Worm (Caenorhabditis elegans) whole organism, L2 larva: Measurements from ENCODE around the gene srg-48.

ENCODE experiments used
- C34F6.9 ChIP-seq: fragments of 150-350 bp; optimal IDR thresholded peaks from 2 replicates; lab custom pipeline; 2014; ENCODE audit warnings: missing biosample characterization, missing genetic modification characterization
- F13H6.1 ChIP-seq: sonication (generic microtip); optimal IDR thresholded peaks from 2 replicates; lab custom pipeline; 2016; ENCODE audit warnings: missing genetic modification characterization, missing compliant biosample characterization
- R02D3.7 ChIP-seq: fragments of 150-350 bp; optimal IDR thresholded peaks from 2 replicates; lab custom pipeline; 2014; ENCODE audit warnings: missing biosample characterization, missing genetic modification characterization
- Y55F3AM.14 ChIP-seq: fragments of 200-800 bp; sonication (Bioruptor generic); optimal IDR thresholded peaks from 2 replicates; lab custom pipeline; 2018; ENCODE audit warnings: mild to moderate bottlenecking, missing genetic modification characterization, missing compliant biosample characterization
- ZK546.5 ChIP-seq: sonication (generic microtip); optimal IDR thresholded peaks from 2 replicates; lab custom pipeline; 2017; ENCODE audit warnings: missing biosample characterization, missing genetic modification characterization
- alr-1 ChIP-seq: fragments of 150-350 bp; optimal IDR thresholded peaks from 2 replicates; lab custom pipeline; 2014; ENCODE audit warnings: missing biosample characterization, missing genetic modification characterization
- aly-2 ChIP-seq: fragments of 150-350 bp; optimal IDR thresholded peaks from 2 replicates; lab custom pipeline; 2014; ENCODE audit warnings: missing biosample characterization, missing genetic modification characterization
- ama-1 ChIP-seq: fragments of 150-350 bp; optimal IDR thresholded peaks from 2 replicates; lab custom pipeline; 2018; ENCODE audit warnings: inconsistent platforms
- blmp-1 ChIP-seq: sonication (generic microtip); optimal IDR thresholded peaks from 2 replicates; lab custom pipeline; 2017; ENCODE audit warnings: missing genetic modification characterization, mild to moderate bottlenecking, missing compliant biosample characterization, antibody characterized with exemption, moderate library complexity; ENCODE audit not compliant: insufficient read depth
- ceh-16 ChIP-seq: fragments of 150-350 bp; optimal IDR thresholded peaks from 2 replicates; lab custom pipeline; 2014; ENCODE audit warnings: missing biosample characterization, missing genetic modification characterization
- ceh-82 ChIP-seq: fragments of 150-350 bp; optimal IDR thresholded peaks from 2 replicates; lab custom pipeline; 2014; ENCODE audit warnings: missing biosample characterization, missing genetic modification characterization
- crh-2 ChIP-seq: sonication (generic microtip); optimal IDR thresholded peaks from 2 replicates; lab custom pipeline; 2017; ENCODE audit warnings: missing biosample characterization, missing genetic modification characterization
- dmd-4 ChIP-seq: sonication (generic microtip); optimal IDR thresholded peaks from 2 replicates; lab custom pipeline; 2017; ENCODE audit warnings: missing biosample characterization, missing genetic modification characterization
- egl-27 ChIP-seq: sonication (generic microtip); optimal IDR thresholded peaks from 3 replicates; lab custom pipeline; 2017; ENCODE audit warnings: missing biosample characterization, missing genetic modification reagents, missing genetic modification characterization
- elt-1 ChIP-seq: fragments of 150-350 bp; optimal IDR thresholded peaks from 2 replicates; lab custom pipeline; 2014; ENCODE audit warnings: missing biosample characterization, missing genetic modification characterization
- elt-3 ChIP-seq: sonication (generic microtip); optimal IDR thresholded peaks from 2 replicates; lab custom pipeline; 2017; ENCODE audit warnings: missing biosample characterization, missing genetic modification characterization
- fos-1 ChIP-seq: fragments of 150-350 bp; optimal IDR thresholded peaks from 2 replicates; lab custom pipeline; 2014; ENCODE audit warnings: missing biosample characterization, missing genetic modification characterization
- gmeb-1 ChIP-seq: fragments of 150-350 bp; optimal IDR thresholded peaks from 2 replicates; lab custom pipeline; 2014; ENCODE audit warnings: missing biosample characterization, missing genetic modification characterization
- lin-11 ChIP-seq: fragments of 150-350 bp; sonication (generic microtip); optimal IDR thresholded peaks from 2 replicates; lab custom pipeline; 2014; ENCODE audit warnings: missing biosample characterization, missing genetic modification characterization, inconsistent platforms, mixed read lengths
- lin-13 ChIP-seq: fragments of 150-350 bp; optimal IDR thresholded peaks from 2 replicates; lab custom pipeline; 2014; ENCODE audit warnings: missing biosample characterization, missing genetic modification reagents, missing genetic modification characterization
- lin-39 ChIP-seq: fragments of 150-350 bp; optimal IDR thresholded peaks from 2 replicates; lab custom pipeline; 2014; ENCODE audit warnings: missing biosample characterization, missing genetic modification reagents, missing genetic modification characterization
- lsy-2 ChIP-seq, 2 experiments: fragments of 150-350 bp in 1 of 2; sonication (generic microtip) in 1 of 2; optimal IDR thresholded peaks; 2 replicates each; lab custom pipeline; 2014 to 2017; ENCODE audit warnings: missing biosample characterization in 2 of 2, missing genetic modification characterization in 2 of 2
- mab-5 ChIP-seq: fragments of 150-350 bp; optimal IDR thresholded peaks from 2 replicates; lab custom pipeline; 2014; ENCODE audit warnings: missing biosample characterization, missing genetic modification characterization
- mbf-1 ChIP-seq: sonication (generic microtip); optimal IDR thresholded peaks from 2 replicates; lab custom pipeline; 2017; ENCODE audit warnings: missing biosample characterization, missing genetic modification characterization
- mdl-1 ChIP-seq, 2 experiments: fragments of 150-350 bp in 1 of 2; sonication (generic microtip) in 1 of 2; optimal IDR thresholded peaks; 2 replicates each; lab custom pipeline; 2017; ENCODE audit warnings: missing biosample characterization in 2 of 2, missing genetic modification characterization in 2 of 2
- nhr-10 ChIP-seq: sonication (generic microtip); optimal IDR thresholded peaks from 2 replicates; lab custom pipeline; 2017; ENCODE audit warnings: missing biosample characterization, missing genetic modification characterization
- nhr-11 ChIP-seq: fragments of 150-350 bp; optimal IDR thresholded peaks from 2 replicates; lab custom pipeline; 2014; ENCODE audit warnings: missing biosample characterization, missing genetic modification characterization
- nhr-12 ChIP-seq: fragments of 150-350 bp; optimal IDR thresholded peaks from 2 replicates; lab custom pipeline; 2014; ENCODE audit warnings: missing biosample characterization, missing genetic modification characterization
- nhr-129 ChIP-seq: fragments of 150-350 bp; optimal IDR thresholded peaks from 2 replicates; lab custom pipeline; 2014; ENCODE audit warnings: missing biosample characterization, missing genetic modification characterization
- nhr-21 ChIP-seq: fragments of 150-350 bp; optimal IDR thresholded peaks from 2 replicates; lab custom pipeline; 2014; ENCODE audit warnings: missing biosample characterization, missing genetic modification characterization
- nhr-23 ChIP-seq: fragments of 150-350 bp; optimal IDR thresholded peaks from 2 replicates; lab custom pipeline; 2014; ENCODE audit warnings: missing biosample characterization, missing genetic modification reagents, missing genetic modification characterization
- nhr-237 ChIP-seq: fragments of 150-350 bp; optimal IDR thresholded peaks from 2 replicates; lab custom pipeline; 2014; ENCODE audit warnings: missing biosample characterization, missing genetic modification characterization
- nhr-25 ChIP-seq: fragments of 150-350 bp; sonication (generic microtip); optimal IDR thresholded peaks from 3 replicates; lab custom pipeline; 2014; ENCODE audit warnings: missing biosample characterization, missing genetic modification characterization
- nhr-6 ChIP-seq: fragments of 150-350 bp; optimal IDR thresholded peaks from 2 replicates; lab custom pipeline; 2014; ENCODE audit warnings: missing biosample characterization, missing genetic modification characterization
- nhr-77 ChIP-seq: fragments of 150-350 bp; optimal IDR thresholded peaks from 2 replicates; lab custom pipeline; 2014; ENCODE audit warnings: missing biosample characterization, missing genetic modification characterization
- peb-1 ChIP-seq: fragments of 150-350 bp; optimal IDR thresholded peaks from 2 replicates; lab custom pipeline; 2014; ENCODE audit warnings: missing biosample characterization, missing genetic modification characterization
- sem-4 ChIP-seq: fragments of 150-350 bp; optimal IDR thresholded peaks from 2 replicates; lab custom pipeline; 2014; ENCODE audit warnings: missing biosample characterization, missing genetic modification reagents, missing genetic modification characterization
- skn-1 ChIP-seq: sonication (generic microtip); optimal IDR thresholded peaks from 2 replicates; lab custom pipeline; 2017; ENCODE audit warnings: missing biosample characterization, missing genetic modification characterization
- sma-3 ChIP-seq: sonication (generic microtip); optimal IDR thresholded peaks from 2 replicates; lab custom pipeline; 2016; ENCODE audit warnings: missing genetic modification reagents, missing genetic modification characterization, missing compliant biosample characterization
- sma-9 ChIP-seq, 2 experiments: fragments of 150-350 bp in 1 of 2; sonication (generic microtip) in 1 of 2; optimal IDR thresholded peaks; 2 replicates each; lab custom pipeline; 2014 to 2016; ENCODE audit warnings: missing genetic modification characterization in 2 of 2, mild to moderate bottlenecking in 1 of 2, missing biosample characterization in 1 of 2, missing compliant biosample characterization in 1 of 2, missing genetic modification reagents in 1 of 2, moderate library complexity in 1 of 2
- snpc-4 ChIP-seq: fragments of 150-350 bp; optimal IDR thresholded peaks from 2 replicates; lab custom pipeline; 2014; ENCODE audit warnings: missing biosample characterization, missing genetic modification characterization
- unc-39 ChIP-seq: fragments of 150-350 bp; optimal IDR thresholded peaks from 2 replicates; lab custom pipeline; 2014; ENCODE audit warnings: missing biosample characterization, missing genetic modification characterization
- unc-55 ChIP-seq: fragments of 150-350 bp; sonication (generic microtip); optimal IDR thresholded peaks from 3 replicates; lab custom pipeline; 2014; ENCODE audit warnings: missing biosample characterization, missing genetic modification reagents, missing genetic modification characterization
- unc-62 ChIP-seq: fragments of 150-350 bp; optimal IDR thresholded peaks from 2 replicates; lab custom pipeline; 2014; ENCODE audit warnings: missing biosample characterization, missing genetic modification reagents, missing genetic modification characterization
- zag-1 ChIP-seq: fragments of 150-350 bp; optimal IDR thresholded peaks from 2 replicates; lab custom pipeline; 2014; ENCODE audit warnings: missing biosample characterization, missing genetic modification characterization
- ztf-1 ChIP-seq: fragments of 200-800 bp; sonication (Bioruptor generic); conservative IDR thresholded peaks from 2 replicates; pipeline ENCODE4 v1.3.6; 2022; ENCODE audit warnings: missing genetic modification characterization, missing compliant biosample characterization
- ztf-11 ChIP-seq: sonication (generic microtip); optimal IDR thresholded peaks from 2 replicates; lab custom pipeline; 2017; ENCODE audit warnings: missing biosample characterization, missing genetic modification characterization
- ztf-4 ChIP-seq: fragments of 150-350 bp; optimal IDR thresholded peaks from 2 replicates; lab custom pipeline; 2014; ENCODE audit warnings: missing biosample characterization, missing genetic modification characterization

The srg-48 gene

DNA sequence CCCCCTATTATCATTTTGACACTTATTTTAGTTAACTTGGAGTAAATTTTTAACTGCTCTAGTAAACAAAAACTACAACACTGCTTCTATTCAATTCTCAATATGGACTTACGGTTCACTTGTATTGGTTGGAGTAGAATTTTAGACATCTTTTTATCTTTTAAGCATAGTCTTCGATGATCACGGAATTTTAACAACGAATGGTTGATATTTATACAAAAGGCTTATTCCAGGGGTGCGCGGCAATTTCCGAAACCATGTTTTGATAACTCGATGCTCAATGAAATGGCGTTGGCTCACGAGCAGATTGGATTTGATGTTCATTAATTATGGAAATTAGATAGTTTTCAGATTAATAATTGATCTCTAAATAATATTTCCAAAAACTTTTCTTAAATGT lies 28.8 kb upstream of the srg-48 start:
- TF ChIP-seq nhr-129 (tag; lab: Kevin White, UChicago): no peak
- no peak for TF ChIP-seq nhr-23 (tag; lab: Kevin White, UChicago)
- no peak for TF ChIP-seq peb-1 (tag; lab: Kevin White, UChicago)
- no peak for TF ChIP-seq lin-11 (tag; lab: Kevin White, UChicago)
- TF ChIP-seq zag-1 (tag; lab: Kevin White, UChicago): no peak
- no peak for TF ChIP-seq C34F6.9 (tag; lab: Kevin White, UChicago)
- no peak for TF ChIP-seq lin-39 (tag; lab: Kevin White, UChicago)
- TF ChIP-seq ZK546.5 (tag; lab: Kevin White, UChicago): no peak
- no peak for TF ChIP-seq mbf-1 (tag; lab: Kevin White, UChicago)
- TF ChIP-seq aly-2 (tag; lab: Kevin White, UChicago): no peak
- TF ChIP-seq, all 48 proteins: peak for 0

DNA sequence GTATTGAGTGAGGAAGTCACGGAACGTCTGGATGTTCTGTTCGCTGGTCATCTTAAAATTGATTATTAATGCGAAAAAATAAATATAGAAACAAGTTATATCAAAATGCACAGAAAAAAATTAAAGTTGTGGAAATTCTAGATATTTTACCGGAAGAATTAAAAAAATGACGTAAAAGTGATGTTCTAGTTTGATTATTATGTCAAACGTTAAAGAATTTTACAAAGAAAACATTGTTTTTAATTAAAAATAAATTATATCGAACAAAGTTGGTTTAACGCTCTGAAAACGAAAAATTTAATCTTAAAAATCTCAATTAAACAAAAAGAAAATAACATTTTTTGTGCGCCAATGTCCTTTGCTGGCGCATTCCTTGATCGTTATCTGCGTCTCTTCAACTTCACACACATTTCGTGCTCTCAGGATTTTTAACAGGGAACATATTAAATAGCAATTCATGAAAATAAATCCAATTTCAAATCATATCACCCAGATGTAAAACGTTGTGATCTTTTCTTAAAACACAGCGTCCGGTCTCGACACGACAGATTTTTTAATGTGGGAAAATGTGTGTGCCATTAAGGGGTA lies 27.6 kb upstream of the srg-48 start, which contains the start of gene tin-9.1:
TSS of gene tin-9.1 (minus strand) at position 51 of the 588 bp plus-strand sequence.
- TF ChIP-seq skn-1 (no peak), lin-13 (GFP tag; lab: Kevin White, UChicago) (peak; percentile 59), F13H6.1 (peak; percentile 66), nhr-6 (tag; lab: Kevin White, UChicago) (peak; percentile 53), elt-3 (tag; lab: Kevin White, UChicago) (no peak), nhr-21 (tag; lab: Kevin White, UChicago) (peak; percentile 53), unc-39 (tag; lab: Kevin White, UChicago) (no peak), sma-9 (GFP tag; optimal IDR thresholded peaks at IDR 0.05; lab: Kevin White, UChicago) (peak; percentile 89), sma-9 (tag; optimal IDR thresholded peaks at IDR 0.05; lab: Kevin White, UChicago) (no peak), nhr-25 (tag; lab: Kevin White, UChicago) (peak; percentile 69), lin-11 (tag; lab: Kevin White, UChicago) (no peak), sma-3 (GFP tag; lab: Kevin White, UChicago) (peak; percentile 57), snpc-4 (tag; lab: Kevin White, UChicago) (peak; percentile 68), nhr-77 (tag; lab: Kevin White, UChicago) (no peak), R02D3.7 (peak; percentile 15), ama-1 (lab: Kevin White, UChicago) (no peak), ztf-4 (tag; lab: Kevin White, UChicago) (peak; percentile 49), ceh-82 (no peak), peb-1 (tag; lab: Kevin White, UChicago) (no peak), mdl-1 (tag; optimal IDR thresholded peaks at IDR 0.05; lab: Kevin White, UChicago) (no peak), alr-1 (tag; lab: Kevin White, UChicago) (no peak), ztf-1 (GFP tag; lab: Robert Waterston, UW) (no peak), nhr-12 (tag; lab: Kevin White, UChicago) (no peak), egl-27 (peak; percentile 24), unc-62 (GFP tag; lab: Kevin White, UChicago) (no peak), ZK546.5 (tag; lab: Kevin White, UChicago) (no peak), zag-1 (tag; lab: Kevin White, UChicago) (no peak), nhr-129 (tag; lab: Kevin White, UChicago) (peak; percentile 67), elt-1 (tag; lab: Kevin White, UChicago) (no peak), nhr-11 (no peak), dmd-4 (tag; lab: Kevin White, UChicago) (peak; percentile 9), mbf-1 (tag; lab: Kevin White, UChicago) (no peak), gmeb-1 (tag; lab: Kevin White, UChicago) (peak; percentile 87), C34F6.9 (tag; lab: Kevin White, UChicago) (peak; percentile 96), nhr-237 (tag; lab: Kevin White, UChicago) (no peak), mab-5 (peak; percentile 38), lsy-2 (tag; optimal IDR thresholded peaks at IDR 0.05; lab: Kevin White, UChicago) (peak; percentile 72 to 93), Y55F3AM.14 (no peak), crh-2 (tag; lab: Kevin White, UChicago) (peak; percentile 88), sem-4 (peak; percentile 70), lin-39 (tag; lab: Kevin White, UChicago) (no peak), nhr-10 (no peak), fos-1 (tag; lab: Kevin White, UChicago) (peak; percentile 60), ztf-11 (no peak), blmp-1 (no peak), ceh-16 (tag; lab: Kevin White, UChicago) (peak; percentile 11), aly-2 (tag; lab: Kevin White, UChicago) (no peak), nhr-23 (tag; lab: Kevin White, UChicago) (no peak), unc-55 (GFP tag; lab: Kevin White, UChicago) (peak; percentile 83)
